Fruit fly (Drosophila melanogaster): ENCODE data around the gene Pitslre.

The Pitslre gene

DNA sequence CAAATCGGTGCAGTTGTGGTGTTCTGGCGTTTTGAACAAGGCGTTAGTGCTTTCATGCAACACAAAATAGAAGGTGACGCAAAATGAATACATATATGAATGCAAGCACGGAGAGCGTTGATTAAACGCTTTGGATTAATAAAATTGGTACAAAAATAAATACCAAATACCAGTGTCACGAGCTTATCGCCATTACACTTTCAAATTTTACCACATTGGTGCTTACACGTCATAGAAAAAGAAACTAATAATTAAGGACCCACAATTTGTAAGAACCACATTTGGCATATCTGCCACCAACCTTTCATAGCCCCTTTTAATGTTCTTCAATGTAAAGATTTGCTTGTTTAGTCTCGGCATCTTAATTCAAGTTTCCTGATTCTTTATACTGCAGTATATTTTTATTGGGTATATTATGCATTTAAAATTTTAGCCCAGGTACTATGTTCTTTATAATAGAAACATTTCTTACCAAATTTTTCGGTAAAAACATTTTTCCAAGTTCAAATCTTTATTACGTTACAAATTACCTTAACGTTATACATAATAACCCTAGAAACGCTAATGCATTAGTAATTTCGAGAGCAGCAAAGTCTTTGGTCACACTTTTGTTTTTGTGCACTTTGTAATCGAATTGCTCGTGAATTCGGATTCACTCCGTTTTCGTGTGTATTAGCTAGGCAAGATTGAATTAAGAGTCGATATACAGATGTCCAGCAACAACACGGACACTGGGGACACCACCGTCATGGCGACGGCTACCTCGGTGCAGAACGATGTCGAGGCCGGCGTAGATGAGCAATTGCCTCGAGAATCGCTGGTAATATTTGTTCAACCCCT is 7.1 kb downstream of the Pitslre start, which contains the start of the genes Pex16 and Pex14 (continued):
- TF ChIP-seq twi (tag; optimal IDR thresholded peaks at IDR 0.05) (peak; percentile 42), cg (GFP tag; optimal IDR thresholded peaks at IDR 0.05) (no peak), CG17912 (GFP tag; optimal IDR thresholded peaks at IDR 0.05) (peak; percentile 25), CG8359 (GFP tag; optimal IDR thresholded peaks at IDR 0.05; ENCODE audit: borderline replicate concordance) (no peak), CoRest (tag; optimal IDR thresholded peaks at IDR 0.05) (peak; percentile 79), Fer1 (GFP tag; optimal IDR thresholded peaks at IDR 0.05) (peak; percentile 15), knrl (GFP tag; IDR thresholded peaks at IDR 0.05; ENCODE audit: partially characterized antibody) (no peak), Doc2 (GFP tag; IDR thresholded peaks at IDR 0.05) (no peak), Dek (tag; optimal IDR thresholded peaks at IDR 0.05) (no peak), zf30C (GFP tag; optimal IDR thresholded peaks at IDR 0.05) (no peak), crp (GFP tag; optimal IDR thresholded peaks at IDR 0.05) (peak in 1 of 2 experiments; percentile 27), Eip74EF (GFP tag; optimal IDR thresholded peaks at IDR 0.05) (no peak), Opbp (GFP tag; IDR thresholded peaks at IDR 0.05; ENCODE audit: partially characterized antibody) (no peak), CG1792 (GFP tag; optimal IDR thresholded peaks at IDR 0.05) (peak; percentile 29), B-H1 (GFP tag; IDR thresholded peaks at IDR 0.05) (peak; percentile 64; the same call in 2 of the 3 replicates), NK7.1 (GFP tag; optimal IDR thresholded peaks at IDR 0.05) (peak; percentile 66), lmd (GFP tag; IDR thresholded peaks at IDR 0.05) (peak; percentile 80), CG7839 (tag; optimal IDR thresholded peaks at IDR 0.05) (peak; percentile 68), insv (GFP tag; optimal IDR thresholded peaks at IDR 0.05) (peak in 1 of 2 experiments; percentile 0), HmgZ (tag; optimal IDR thresholded peaks at IDR 0.05) (peak; percentile 55), CG6765 (GFP tag; optimal IDR thresholded peaks at IDR 0.05) (no peak), CG33557 (GFP tag; optimal IDR thresholded peaks at IDR 0.05) (peak; percentile 6), gcm2 (GFP tag; optimal IDR thresholded peaks at IDR 0.05) (peak; percentile 27), Nf-YB (GFP tag; optimal IDR thresholded peaks at IDR 0.05) (peak; percentile 27), Dref (GFP tag; IDR thresholded peaks at IDR 0.05) (peak; percentile 37), gsb-n (tag; optimal IDR thresholded peaks at IDR 0.05) (no peak), CG6272 (GFP tag; IDR thresholded peaks at IDR 0.05) (peak; percentile 54; the same call in 1 of the 2 replicates), eyg (GFP tag; optimal IDR thresholded peaks at IDR 0.05) (peak; percentile 55), Mad (GFP tag; optimal IDR thresholded peaks at IDR 0.05) (peak; percentile 58), Usf (GFP tag; optimal IDR thresholded peaks at IDR 0.05) (peak; percentile 46), CG30431 (GFP tag; optimal IDR thresholded peaks at IDR 0.05) (peak; percentile 71), hb (GFP tag; IDR thresholded peaks at IDR 0.05; ENCODE audit: partially characterized antibody) (no peak), ttk (GFP tag; IDR thresholded peaks at IDR 0.05) (peak; percentile 73), danr (GFP tag; IDR thresholded peaks at IDR 0.05) (no peak), CG11696 (GFP tag; IDR thresholded peaks at IDR 0.05) (peak; percentile 48; the same call in 1 of the 2 replicates), CG14014 (GFP tag; IDR thresholded peaks at IDR 0.05) (peak; percentile 68), Nf-YA (GFP tag; IDR thresholded peaks at IDR 0.05) (no peak), jumu (GFP tag; optimal IDR thresholded peaks at IDR 0.05) (peak; percentile 69), CG1647 (GFP tag; optimal IDR thresholded peaks at IDR 0.05) (peak; percentile 52), CG34376 (GFP tag; optimal IDR thresholded peaks at IDR 0.05) (no peak), lilli (GFP tag; optimal IDR thresholded peaks at IDR 0.05) (peak; percentile 85), cato (GFP tag; optimal IDR thresholded peaks at IDR 0.05; ENCODE audit: borderline replicate concordance) (peak; percentile 59), shn (GFP tag; optimal IDR thresholded peaks at IDR 0.05) (peak; percentile 76), fu2 (GFP tag; optimal IDR thresholded peaks at IDR 0.05) (peak; percentile 69), CG30020 (tag; optimal IDR thresholded peaks at IDR 0.05) (peak; percentile 44), mirr (GFP tag; optimal IDR thresholded peaks at IDR 0.05) (no peak), sim (GFP tag; IDR thresholded peaks at IDR 0.05) (no peak), CG43689 (GFP tag; IDR thresholded peaks at IDR 0.05) (0 out of 2 replicates have a peak, but pooled peaks have one; percentile 11)

Data from whole organism, embryonic.